Worm (Caenorhabditis elegans): ENCODE measurements around the gene ufc-1.

ce11 chrIII:9319641-9320040, 11.7 kb upstream of the ufc-1 start, which contains the start of gene C40H1.9:
- no peak for TF ChIP-seq aly-1 (tag; optimal IDR thresholded peaks at IDR 0.05)
- no peak for TF ChIP-seq ama-1 (optimal IDR thresholded peaks at IDR 0.05)
- TF ChIP-seq hmg-4 (GFP tag; optimal IDR thresholded peaks at IDR 0.05), result no peak
- no peak for TF ChIP-seq hnd-1 (tag; optimal IDR thresholded peaks at IDR 0.05)
- TF ChIP-seq tbx-37 (GFP tag; conservative IDR thresholded peaks at IDR 0.05), result no peak

Measured in whole organism, early embryonic.